Worm (Caenorhabditis elegans) whole organism, L1 larva: ENCODE results near the gene toca-2.

ENCODE experiments used
- C16A3.4 ChIP-seq: fragments of 150-350 bp; optimal IDR thresholded peaks from 2 replicates; lab custom pipeline; 2014; ENCODE audit warnings: missing biosample characterization, missing genetic modification characterization
- C34B4.2 ChIP-seq: sonication (generic microtip); optimal IDR thresholded peaks from 2 replicates; lab custom pipeline; 2017; ENCODE audit warnings: mild to moderate bottlenecking, missing genetic modification characterization, missing compliant biosample characterization
- Y116A8C.19 ChIP-seq: sonication (generic microtip); optimal IDR thresholded peaks from 2 replicates; lab custom pipeline; 2016; ENCODE audit warnings: missing compliant biosample characterization, missing genetic modification characterization, borderline replicate concordance
- alr-1 ChIP-seq: fragments of 200-800 bp; sonication (Bioruptor generic); optimal IDR thresholded peaks from 2 replicates; lab custom pipeline; 2018; ENCODE audit warnings: borderline replicate concordance, mild to moderate bottlenecking, missing genetic modification characterization, missing compliant biosample characterization
- aly-2 ChIP-seq: fragments of 150-350 bp; optimal IDR thresholded peaks from 2 replicates; lab custom pipeline; 2014; ENCODE audit warnings: missing biosample characterization, missing genetic modification characterization
- ama-1 ChIP-seq: fragments of 150-350 bp; optimal IDR thresholded peaks from 2 replicates; lab custom pipeline; 2014
- blmp-1 ChIP-seq: fragments of 150-350 bp; optimal IDR thresholded peaks from 2 replicates; lab custom pipeline; 2014; ENCODE audit warnings: missing biosample characterization, missing genetic modification characterization
- ceh-63 ChIP-seq: fragments of 200-800 bp; sonication (Bioruptor generic); optimal IDR thresholded peaks from 2 replicates; lab custom pipeline; 2018; ENCODE audit warnings: mild to moderate bottlenecking, missing genetic modification characterization, missing compliant biosample characterization
- ceh-8 ChIP-seq: fragments of 200-800 bp; sonication (Bioruptor generic); optimal IDR thresholded peaks from 2 replicates; lab custom pipeline; 2018; ENCODE audit warnings: mild to moderate bottlenecking, missing genetic modification characterization, moderate library complexity, missing compliant biosample characterization
- ceh-88 ChIP-seq: fragments of 200-800 bp; sonication (Bioruptor generic); IDR thresholded peaks from 2 replicates; pipeline ENCODE4 v1.3.6; 2022; ENCODE audit warnings: missing genetic modification characterization, missing compliant biosample characterization
- dpl-1 ChIP-seq, 3 experiments: fragments of 150-350 bp in 2 of 3; sonication (generic microtip) in 1 of 3; optimal IDR thresholded peaks; 2 replicates each; lab custom pipeline; 2014 to 2017; ENCODE audit warnings: missing biosample characterization in 3 of 3, missing genetic modification characterization in 3 of 3, missing genetic modification reagents in 3 of 3
- efl-3 ChIP-seq: fragments of 200-800 bp; sonication (Bioruptor generic); optimal IDR thresholded peaks from 2 replicates; lab custom pipeline; 2018; ENCODE audit warnings: mild to moderate bottlenecking, missing genetic modification characterization, missing compliant biosample characterization
- egl-13 ChIP-seq: sonication (generic microtip); optimal IDR thresholded peaks from 2 replicates; lab custom pipeline; 2016; ENCODE audit warnings: missing genotype, missing genetic modification reagents, missing genetic modification characterization, missing compliant biosample characterization
- egl-27 ChIP-seq, 2 experiments: fragments of 150-350 bp in 1 of 2; sonication (generic microtip); optimal IDR thresholded peaks; 3 replicates each; lab custom pipeline; 2017 to 2018; ENCODE audit warnings: missing biosample characterization in 2 of 2, missing genetic modification characterization in 2 of 2, missing genetic modification reagents in 2 of 2
- elt-2 ChIP-seq: sonication (generic microtip); optimal IDR thresholded peaks from 2 replicates; lab custom pipeline; 2016; ENCODE audit warnings: missing genetic modification characterization, mild to moderate bottlenecking, inconsistent platforms, missing compliant biosample characterization, missing genetic modification reagents
- fkh-4 ChIP-seq: sonication (generic microtip); optimal IDR thresholded peaks from 2 replicates; lab custom pipeline; 2016; ENCODE audit warnings: missing compliant biosample characterization, missing genetic modification characterization, borderline replicate concordance
- fkh-8 ChIP-seq: sonication (generic microtip); optimal IDR thresholded peaks from 2 replicates; lab custom pipeline; 2016; ENCODE audit warnings: mild to moderate bottlenecking, missing genetic modification characterization, missing compliant biosample characterization
- fos-1 ChIP-seq: fragments of 150-350 bp; optimal IDR thresholded peaks from 2 replicates; lab custom pipeline; 2014; ENCODE audit warnings: missing biosample characterization, missing genetic modification characterization
- grh-1 ChIP-seq: fragments of 200-800 bp; sonication (Bioruptor generic); IDR thresholded peaks from 2 replicates; pipeline ENCODE4 v1.3.6; 2022; ENCODE audit warnings: missing genetic modification reagents, missing genetic modification characterization, missing compliant biosample characterization
- hlh-17 ChIP-seq: fragments of 200-800 bp; sonication (Bioruptor generic); optimal IDR thresholded peaks from 2 replicates; lab custom pipeline; 2018; ENCODE audit warnings: missing genetic modification characterization, mild to moderate bottlenecking, missing compliant biosample characterization, moderate library complexity, borderline replicate concordance
- hpl-2 ChIP-seq: fragments of 150-350 bp; optimal IDR thresholded peaks from 2 replicates; lab custom pipeline; 2014; ENCODE audit warnings: missing biosample characterization, missing genetic modification reagents, missing genetic modification characterization
- irx-1 ChIP-seq: sonication (generic microtip); optimal IDR thresholded peaks from 2 replicates; lab custom pipeline; 2016; ENCODE audit warnings: missing genetic modification characterization, missing compliant biosample characterization
- jun-1 ChIP-seq: fragments of 150-350 bp; optimal IDR thresholded peaks from 2 replicates; lab custom pipeline; 2014; ENCODE audit warnings: missing biosample characterization, missing genetic modification reagents, missing genetic modification characterization
- lin-13 ChIP-seq: fragments of 150-350 bp; optimal IDR thresholded peaks from 2 replicates; lab custom pipeline; 2014; ENCODE audit warnings: missing biosample characterization, missing genetic modification reagents, missing genetic modification characterization
- lin-14 ChIP-seq: fragments of 200-800 bp; sonication (Bioruptor generic); optimal IDR thresholded peaks from 2 replicates; lab custom pipeline; 2018; ENCODE audit warnings: mild to moderate bottlenecking, missing genetic modification characterization, moderate library complexity, missing compliant biosample characterization
- lin-15B ChIP-seq: fragments of 150-350 bp; sonication (generic microtip); optimal IDR thresholded peaks from 3 replicates; lab custom pipeline; 2014; ENCODE audit warnings: missing biosample characterization, missing genetic modification characterization
- lsy-2 ChIP-seq, 2 experiments: fragments of 150-350 bp; optimal IDR thresholded peaks; 2 replicates each; lab custom pipeline; 2014; ENCODE audit warnings: missing biosample characterization in 2 of 2, missing genetic modification characterization in 2 of 2
- mef-2 ChIP-seq: fragments of 150-350 bp; optimal IDR thresholded peaks from 2 replicates; lab custom pipeline; 2014; ENCODE audit warnings: missing biosample characterization, missing genetic modification characterization
- nhr-11 ChIP-seq: fragments of 150-350 bp; optimal IDR thresholded peaks from 2 replicates; lab custom pipeline; 2014; ENCODE audit warnings: missing biosample characterization, missing genetic modification characterization
- nhr-19 ChIP-seq: fragments of 200-800 bp; sonication (Bioruptor generic); conservative IDR thresholded peaks from 2 replicates; pipeline ENCODE4 v1.3.6; 2022; ENCODE audit warnings: missing genetic modification characterization, missing compliant biosample characterization
- nhr-237 ChIP-seq: fragments of 150-350 bp; optimal IDR thresholded peaks from 2 replicates; lab custom pipeline; 2014; ENCODE audit warnings: missing biosample characterization, missing genetic modification characterization
- nhr-47 ChIP-seq: sonication (generic microtip); optimal IDR thresholded peaks from 2 replicates; lab custom pipeline; 2016; ENCODE audit warnings: mild to moderate bottlenecking, missing genetic modification characterization, moderate library complexity, missing compliant biosample characterization
- nhr-71 ChIP-seq: sonication (generic microtip); optimal IDR thresholded peaks from 2 replicates; lab custom pipeline; 2016; ENCODE audit warnings: mild to moderate bottlenecking, missing genetic modification characterization, moderate library complexity, missing compliant biosample characterization
- nhr-77 ChIP-seq: fragments of 150-350 bp; optimal IDR thresholded peaks from 2 replicates; lab custom pipeline; 2014; ENCODE audit warnings: missing biosample characterization, missing genetic modification characterization
- nhr-84 ChIP-seq: sonication (generic microtip); optimal IDR thresholded peaks from 2 replicates; lab custom pipeline; 2017; ENCODE audit warnings: missing biosample characterization, missing genetic modification characterization
- nhr-85 ChIP-seq: sonication (generic microtip); peaks from one replicate; lab custom pipeline; 2016; ENCODE audit warnings: missing genetic modification characterization, inconsistent platforms, missing compliant biosample characterization
- nhr-90 ChIP-seq: sonication (generic microtip); optimal IDR thresholded peaks from 2 replicates; lab custom pipeline; 2016; ENCODE audit warnings: mild to moderate bottlenecking, missing genetic modification characterization, missing compliant biosample characterization; ENCODE audit not compliant: poor library complexity
- pag-3 ChIP-seq: sonication (generic microtip); optimal IDR thresholded peaks from 2 replicates; lab custom pipeline; 2017; ENCODE audit warnings: missing genetic modification characterization, mild to moderate bottlenecking, missing compliant biosample characterization, antibody characterized with exemption, borderline replicate concordance; ENCODE audit not compliant: insufficient read depth
- pqm-1 ChIP-seq: sonication (generic microtip); optimal IDR thresholded peaks from 3 replicates; lab custom pipeline; 2017; ENCODE audit warnings: missing biosample characterization, missing genetic modification characterization
- skn-1 ChIP-seq: fragments of 150-350 bp; optimal IDR thresholded peaks from 2 replicates; lab custom pipeline; 2014; ENCODE audit warnings: missing biosample characterization, missing genetic modification characterization
- snu-23 ChIP-seq: sonication (generic microtip); optimal IDR thresholded peaks from 2 replicates; lab custom pipeline; 2016; ENCODE audit warnings: missing genetic modification characterization, missing compliant biosample characterization
- sox-4 ChIP-seq: sonication (generic microtip); optimal IDR thresholded peaks from 2 replicates; lab custom pipeline; 2016; ENCODE audit warnings: missing genetic modification characterization, missing compliant biosample characterization
- swsn-7 ChIP-seq: sonication (generic microtip); optimal IDR thresholded peaks from 2 replicates; lab custom pipeline; 2016; ENCODE audit warnings: missing genetic modification characterization, missing compliant biosample characterization
- tbx-2 ChIP-seq: sonication (generic microtip); optimal IDR thresholded peaks from 2 replicates; lab custom pipeline; 2016; ENCODE audit warnings: missing genetic modification characterization, missing compliant biosample characterization
- unc-130 ChIP-seq: fragments of 150-350 bp; optimal IDR thresholded peaks from 2 replicates; lab custom pipeline; 2017; ENCODE audit warnings: missing biosample characterization, missing genetic modification characterization, inconsistent platforms
- unc-30 ChIP-seq: sonication (generic microtip); optimal IDR thresholded peaks from 2 replicates; lab custom pipeline; 2017; ENCODE audit warnings: missing biosample characterization, missing genetic modification characterization
- unc-62 ChIP-seq: fragments of 150-350 bp; optimal IDR thresholded peaks from 2 replicates; lab custom pipeline; 2014; ENCODE audit warnings: missing biosample characterization, missing genetic modification reagents, missing genetic modification characterization
- unc-98 ChIP-seq: fragments of 200-800 bp; sonication (Bioruptor generic); IDR thresholded peaks from 2 replicates; pipeline ENCODE4 v1.3.6; 2022; ENCODE audit warnings: missing genetic modification characterization, missing compliant biosample characterization
- vab-15 ChIP-seq: sonication (generic microtip); optimal IDR thresholded peaks from 2 replicates; lab custom pipeline; 2017; ENCODE audit warnings: missing genotype, mild to moderate bottlenecking, missing genetic modification characterization, missing compliant biosample characterization
- zag-1 ChIP-seq: fragments of 150-350 bp; optimal IDR thresholded peaks from 2 replicates; lab custom pipeline; 2014; ENCODE audit warnings: missing biosample characterization, missing genetic modification characterization
- ztf-11 ChIP-seq, 2 experiments: sonication (generic microtip); optimal IDR thresholded peaks; 2 replicates each; lab custom pipeline; 2016 to 2017; ENCODE audit warnings: missing genetic modification characterization in 2 of 2, missing biosample characterization in 1 of 2, missing compliant biosample characterization in 1 of 2

Gene toca-2

ce11 chrIII:13710666-13711065 is 45.0 kb upstream of the toca-2 start (continued):
- peak; percentile 16 for TF ChIP-seq tbx-2 (tag; lab: Kevin White, UChicago)
- TF ChIP-seq skn-1 (tag; lab: Kevin White, UChicago): no peak
- no peak for TF ChIP-seq nhr-84
- no peak for TF ChIP-seq nhr-237 (tag; lab: Kevin White, UChicago)
- TF ChIP-seq grh-1 (GFP tag; lab: Robert Waterston, UW): peak; percentile 30; the same call in 1 of the 2 replicates
- TF ChIP-seq sox-4: no peak
- TF ChIP-seq fkh-8: no peak
- TF ChIP-seq egl-27 (tag; optimal IDR thresholded peaks at IDR 0.05; lab: Kevin White, UChicago): no peak
- no peak for TF ChIP-seq ceh-88 (GFP tag; lab: Robert Waterston, UW)
- TF ChIP-seq lsy-2 (tag; optimal IDR thresholded peaks at IDR 0.05; lab: Kevin White, UChicago): peak in 1 of 2 experiments; percentile 8
- no peak for TF ChIP-seq egl-13 (tag; lab: Kevin White, UChicago)
- TF ChIP-seq lin-13 (GFP tag; lab: Kevin White, UChicago): no peak
- TF ChIP-seq nhr-71 (tag; lab: Kevin White, UChicago): peak; percentile 36
- TF ChIP-seq nhr-85 (tag; lab: Kevin White, UChicago): peak; percentile 85
- no peak for TF ChIP-seq irx-1 (tag; lab: Kevin White, UChicago)
- no peak for TF ChIP-seq lin-15B (tag; lab: Kevin White, UChicago)
- TF ChIP-seq nhr-90: peak; percentile 39
- no peak for TF ChIP-seq nhr-47 (tag; lab: Kevin White, UChicago)
- no peak for TF ChIP-seq unc-30
- TF ChIP-seq ama-1 (lab: Kevin White, UChicago): no peak
- TF ChIP-seq zag-1: no peak
- TF ChIP-seq hlh-17 (GFP tag; lab: Kevin White, UChicago): no peak
- TF ChIP-seq ceh-8: no peak
- TF ChIP-seq elt-2 (tag; lab: Kevin White, UChicago): no peak
- TF ChIP-seq, all 84 proteins: peak for 14

ce11 chrIII:13712854-13713293 is 42.8 kb upstream of the toca-2 start:
- TF ChIP-seq mef-2 (tag; lab: Kevin White, UChicago) (no peak), swsn-7 (tag; lab: Kevin White, UChicago) (peak; percentile 27), nhr-71 (tag; lab: Kevin White, UChicago) (peak; percentile 63), blmp-1 (peak; percentile 69), fkh-4 (tag; lab: Kevin White, UChicago) (no peak), nhr-19 (GFP tag; lab: Robert Waterston, UW) (no peak), jun-1 (tag; lab: Kevin White, UChicago) (peak; percentile 49), C16A3.4 (tag; lab: Kevin White, UChicago) (no peak), C34B4.2 (no peak), ama-1 (lab: Kevin White, UChicago) (no peak), hpl-2 (GFP tag; lab: Kevin White, UChicago) (no peak), ceh-63 (GFP tag; lab: Kevin White, UChicago) (no peak), vab-15 (tag; lab: Kevin White, UChicago) (no peak), snu-23 (GFP tag; lab: Kevin White, UChicago) (peak; percentile 17), egl-13 (tag; lab: Kevin White, UChicago) (no peak), alr-1 (tag; lab: Kevin White, UChicago) (no peak), elt-2 (tag; lab: Kevin White, UChicago) (no peak), nhr-84 (no peak), Y116A8C.19 (no peak), ztf-11 (tag; optimal IDR thresholded peaks at IDR 0.05; lab: Kevin White, UChicago) (peak in 1 of 2 experiments; percentile 21), dpl-1 (GFP tag; optimal IDR thresholded peaks at IDR 0.05; lab: Kevin White, UChicago) (no peak), zag-1 (no peak), unc-62 (GFP tag; lab: Kevin White, UChicago) (no peak), unc-98 (GFP tag; lab: Robert Waterston, UW) (no peak), nhr-77 (tag; lab: Kevin White, UChicago) (no peak), efl-3 (GFP tag; lab: Kevin White, UChicago) (no peak), unc-130 (tag; lab: Kevin White, UChicago) (peak; percentile 25), ceh-8 (no peak), pqm-1 (tag; lab: Kevin White, UChicago) (no peak), lin-15B (tag; lab: Kevin White, UChicago) (no peak), nhr-11 (tag; lab: Kevin White, UChicago) (no peak), pag-3 (tag; lab: Kevin White, UChicago) (no peak), aly-2 (tag; lab: Kevin White, UChicago) (no peak), sox-4 (no peak), lin-14 (peak; percentile 82), fos-1 (no peak), ceh-88 (GFP tag; lab: Robert Waterston, UW) (no peak)
